Fruit fly (Drosophila melanogaster): ENCODE data around the gene CG34039.

DNA sequence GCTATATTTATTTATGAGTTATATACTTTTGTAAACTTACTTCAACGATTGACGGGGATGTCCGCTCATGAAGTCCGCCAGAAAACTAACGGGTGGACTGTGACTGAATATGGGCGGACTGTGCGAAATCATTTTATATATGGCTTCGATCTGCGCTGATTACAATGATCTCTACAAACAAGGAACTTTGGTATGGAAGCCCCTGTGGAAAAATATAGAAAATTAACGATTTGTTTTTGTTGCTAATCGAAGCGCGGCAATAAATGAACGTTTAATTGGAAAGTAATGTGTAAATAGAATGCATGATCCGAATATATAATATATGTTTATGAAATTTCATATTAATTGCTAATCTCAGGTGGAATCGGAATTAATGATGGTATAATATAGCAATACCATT, 9.8 kb upstream of the CG34039 start:
- no peak for TF ChIP-seq pan (optimal IDR thresholded peaks at IDR 0.05)
- no peak for TF ChIP-seq Sp1 (GFP tag; optimal IDR thresholded peaks at IDR 0.05)
- TF ChIP-seq Dfd (GFP tag; optimal IDR thresholded peaks at IDR 0.05) = no peak
- TF ChIP-seq Hr78 (GFP tag; optimal IDR thresholded peaks at IDR 0.05) = no peak
- no peak for TF ChIP-seq sv (GFP tag; optimal IDR thresholded peaks at IDR 0.05)
- no peak for TF ChIP-seq CG9705 (GFP tag; optimal IDR thresholded peaks at IDR 0.05)
- TF ChIP-seq sage (GFP tag; optimal IDR thresholded peaks at IDR 0.05) = no peak
- TF ChIP-seq dsf (GFP tag; optimal IDR thresholded peaks at IDR 0.05; ENCODE audit: borderline replicate concordance) = no peak
- no peak for TF ChIP-seq CG32264 (GFP tag; optimal IDR thresholded peaks at IDR 0.05)
- no peak for TF ChIP-seq fru (GFP tag; optimal IDR thresholded peaks at IDR 0.05)
- no peak for TF ChIP-seq usp (GFP tag; optimal IDR thresholded peaks at IDR 0.05)
- TF ChIP-seq OdsH (GFP tag; optimal IDR thresholded peaks at IDR 0.05) = no peak
- no peak for TF ChIP-seq dl (GFP tag; optimal IDR thresholded peaks at IDR 0.05; ENCODE audit: insufficient read depth in 1 of 2, partially characterized antibody in 2 of 2)
